Fruit fly (Drosophila melanogaster) whole organism, prepupa: ENCODE measurements around the gene Acph-1.

Source experiments
- Blimp-1 ChIP-seq: fragments of 200-800 bp; sonication (Bioruptor generic); optimal IDR thresholded peaks from 3 replicates; lab custom pipeline; 2017; ENCODE audit warnings: missing biosample characterization, missing genetic modification characterization, mild to moderate bottlenecking, moderate library complexity, missing genetic modification reagents
- CG10631 ChIP-seq: fragments of 200-800 bp; sonication (Bioruptor generic); optimal IDR thresholded peaks from 2 replicates; lab custom pipeline; 2016; ENCODE audit warnings: missing biosample characterization, missing genetic modification characterization
- CG10669 ChIP-seq: fragments of 200-800 bp; sonication (Bioruptor generic); optimal IDR thresholded peaks from 3 replicates; lab custom pipeline; 2018; ENCODE audit warnings: missing biosample characterization, mild to moderate bottlenecking, missing genetic modification characterization, moderate library complexity
- CG11294 ChIP-seq: fragments of 200-800 bp; sonication (Bioruptor generic); IDR thresholded peaks from 2 replicates; pipeline ENCODE4 v1.3.6; 2022; ENCODE audit warnings: missing biosample characterization, missing genetic modification characterization
- CG11762 ChIP-seq: fragments of 200-800 bp; sonication (Bioruptor generic); optimal IDR thresholded peaks from 3 replicates; lab custom pipeline; 2016; ENCODE audit warnings: missing biosample characterization, missing genetic modification characterization; ENCODE audit not compliant: insufficient read depth
- CG11902 ChIP-seq: fragments of 200-800 bp; sonication (Bioruptor generic); optimal IDR thresholded peaks from 3 replicates; lab custom pipeline; 2016; ENCODE audit warnings: missing biosample characterization, missing genetic modification characterization
- CG15336 ChIP-seq: fragments of 200-800 bp; sonication (Bioruptor generic); IDR thresholded peaks from 2 replicates; pipeline ENCODE4 v1.3.6; 2022; ENCODE audit warnings: missing biosample characterization, missing genetic modification characterization
- CG1621 ChIP-seq: fragments of 200-800 bp; sonication (Bioruptor generic); optimal IDR thresholded peaks from 3 replicates; lab custom pipeline; 2018; ENCODE audit warnings: missing biosample characterization, mild to moderate bottlenecking, missing genetic modification characterization
- CG16779 ChIP-seq: fragments of 200-800 bp; sonication (Bioruptor generic); optimal IDR thresholded peaks from 3 replicates; lab custom pipeline; 2017; ENCODE audit warnings: missing biosample characterization, mild to moderate bottlenecking, missing genetic modification characterization
- CG3032 ChIP-seq: fragments of 200-800 bp; optimal IDR thresholded peaks from 2 replicates; lab custom pipeline; 2019; ENCODE audit warnings: missing biosample characterization, mild to moderate bottlenecking, missing genetic modification characterization, moderate library complexity
- CG31627 ChIP-seq: fragments of 200-800 bp; sonication (Bioruptor generic); optimal IDR thresholded peaks from 3 replicates; lab custom pipeline; 2016; ENCODE audit warnings: missing biosample characterization, missing genetic modification characterization
- CG32006 ChIP-seq: fragments of 200-800 bp; sonication (Bioruptor generic); optimal IDR thresholded peaks from 3 replicates; lab custom pipeline; 2017; ENCODE audit warnings: missing biosample characterization, mild to moderate bottlenecking, missing genetic modification characterization
- CG34406 ChIP-seq: fragments of 200-800 bp; sonication (Bioruptor generic); optimal IDR thresholded peaks from 3 replicates; lab custom pipeline; 2016; ENCODE audit warnings: missing biosample characterization, missing genetic modification characterization
- CG4318 ChIP-seq: fragments of 200-800 bp; sonication (Bioruptor generic); optimal IDR thresholded peaks from 3 replicates; lab custom pipeline; 2017; ENCODE audit warnings: missing biosample characterization, mild to moderate bottlenecking, missing genetic modification characterization
- CG6276 ChIP-seq: fragments of 200-800 bp; sonication (Bioruptor generic); optimal IDR thresholded peaks from 2 replicates; lab custom pipeline; 2017; ENCODE audit warnings: missing biosample characterization, mild to moderate bottlenecking, missing genetic modification characterization
- CG6792 ChIP-seq: fragments of 200-800 bp; sonication (Bioruptor generic); optimal IDR thresholded peaks from 3 replicates; lab custom pipeline; 2016; ENCODE audit warnings: missing biosample characterization, missing genetic modification characterization
- CG6808 ChIP-seq: fragments of 200-800 bp; sonication (Bioruptor generic); optimal IDR thresholded peaks from 3 replicates; lab custom pipeline; 2017; ENCODE audit warnings: missing biosample characterization, missing genetic modification characterization, mild to moderate bottlenecking, moderate library complexity, missing genetic modification reagents
- CG6854 ChIP-seq: fragments of 200-800 bp; sonication (Bioruptor generic); optimal IDR thresholded peaks from 2 replicates; lab custom pipeline; 2017; ENCODE audit warnings: missing biosample characterization, mild to moderate bottlenecking, missing genetic modification characterization
- CG8119 ChIP-seq: fragments of 200-800 bp; sonication (Bioruptor generic); IDR thresholded peaks from 3 replicates; pipeline ENCODE4 v1.3.6; 2022; ENCODE audit warnings: missing biosample characterization, missing genetic modification characterization
- CG8319 ChIP-seq: fragments of 200-800 bp; sonication (Bioruptor generic); optimal IDR thresholded peaks from 3 replicates; lab custom pipeline; 2016; ENCODE audit warnings: missing biosample characterization, missing genetic modification characterization
- CG9139 ChIP-seq: fragments of 200-800 bp; sonication (Bioruptor generic); optimal IDR thresholded peaks from 3 replicates; lab custom pipeline; 2017; ENCODE audit warnings: missing biosample characterization, mild to moderate bottlenecking, missing genetic modification characterization
- Eip75B ChIP-seq: fragments of 200-800 bp; sonication (Bioruptor generic); optimal IDR thresholded peaks from 3 replicates; lab custom pipeline; 2016; ENCODE audit warnings: missing biosample characterization, missing genetic modification characterization
- Eip78C ChIP-seq: fragments of 200-800 bp; sonication (Bioruptor generic); peaks from one replicate; lab custom pipeline; 2016; ENCODE audit warnings: missing biosample characterization, missing genetic modification characterization
- Ets96B ChIP-seq: fragments of 200-800 bp; optimal IDR thresholded peaks from 2 replicates; lab custom pipeline; 2019; ENCODE audit warnings: missing biosample characterization, mild to moderate bottlenecking, missing genetic modification characterization, moderate library complexity
- Hr39 ChIP-seq: fragments of 200-800 bp; sonication (Bioruptor generic); optimal IDR thresholded peaks from 2 replicates; lab custom pipeline; 2016; ENCODE audit warnings: missing biosample characterization, missing genetic modification characterization
- Hr4 ChIP-seq: fragments of 200-800 bp; sonication (Bioruptor generic); optimal IDR thresholded peaks from 3 replicates; lab custom pipeline; 2016; ENCODE audit warnings: missing biosample characterization, missing genetic modification characterization
- Lpt ChIP-seq: fragments of 200-800 bp; sonication (Bioruptor generic); optimal IDR thresholded peaks from 3 replicates; lab custom pipeline; 2016; ENCODE audit warnings: missing biosample characterization, missing genetic modification characterization
- Met ChIP-seq: fragments of 200-800 bp; sonication (Bioruptor generic); optimal IDR thresholded peaks from 3 replicates; lab custom pipeline; 2016; ENCODE audit warnings: missing biosample characterization, missing genetic modification characterization
- OdsH ChIP-seq: fragments of 200-800 bp; sonication (Bioruptor generic); optimal IDR thresholded peaks from 3 replicates; lab custom pipeline; 2016; ENCODE audit warnings: missing biosample characterization, missing genetic modification characterization
- Sox14 ChIP-seq: fragments of 200-800 bp; sonication (Bioruptor generic); optimal IDR thresholded peaks from 3 replicates; lab custom pipeline; 2016; ENCODE audit warnings: missing biosample characterization, missing genetic modification characterization
- achi ChIP-seq: fragments of 200-800 bp; sonication (Bioruptor generic); optimal IDR thresholded peaks from 3 replicates; lab custom pipeline; 2016; ENCODE audit warnings: missing biosample characterization, missing genetic modification characterization
- acj6 ChIP-seq: fragments of 200-800 bp; sonication (Bioruptor generic); optimal IDR thresholded peaks from 3 replicates; lab custom pipeline; 2016; ENCODE audit warnings: missing biosample characterization, missing genetic modification characterization
- cyc ChIP-seq: fragments of 200-800 bp; sonication (Bioruptor generic); optimal IDR thresholded peaks from 3 replicates; lab custom pipeline; 2016; ENCODE audit warnings: missing biosample characterization, missing genetic modification characterization
- dsx ChIP-seq: fragments of 200-800 bp; optimal IDR thresholded peaks from 3 replicates; lab custom pipeline; 2019; ENCODE audit warnings: missing biosample characterization, mild to moderate bottlenecking, missing genetic modification characterization, moderate library complexity; ENCODE audit not compliant: poor library complexity, severe bottlenecking
- eg ChIP-seq: fragments of 200-800 bp; sonication (Bioruptor generic); IDR thresholded peaks from 3 replicates; pipeline ENCODE4 v1.3.6; 2022; ENCODE audit warnings: missing biosample characterization, missing genetic modification characterization
- esn ChIP-seq: fragments of 200-800 bp; sonication (Bioruptor generic); optimal IDR thresholded peaks from 2 replicates; lab custom pipeline; 2016; ENCODE audit warnings: missing biosample characterization, mild to moderate bottlenecking, missing genetic modification characterization, moderate library complexity
- fd59A ChIP-seq: fragments of 200-800 bp; sonication (Bioruptor generic); optimal IDR thresholded peaks from 2 replicates; lab custom pipeline; 2017; ENCODE audit warnings: missing biosample characterization, mild to moderate bottlenecking, missing genetic modification characterization, missing genetic modification reagents
- lz ChIP-seq: fragments of 200-800 bp; sonication (Bioruptor generic); optimal IDR thresholded peaks from 3 replicates; lab custom pipeline; 2016; ENCODE audit warnings: missing biosample characterization, missing genetic modification characterization
- net ChIP-seq: fragments of 200-800 bp; sonication (Bioruptor generic); optimal IDR thresholded peaks from 3 replicates; lab custom pipeline; 2016; ENCODE audit warnings: missing biosample characterization, missing genetic modification characterization
- salr ChIP-seq, 2 experiments: fragments of 200-800 bp; sonication (Bioruptor generic); optimal IDR thresholded peaks; 3 replicates each; lab custom pipeline; 2016 to 2018; ENCODE audit warnings: missing biosample characterization in 2 of 2, missing genetic modification characterization in 2 of 2, mild to moderate bottlenecking in 1 of 2
- svp ChIP-seq: fragments of 200-800 bp; sonication (Bioruptor generic); peaks from one replicate; lab custom pipeline; 2016; ENCODE audit warnings: missing biosample characterization, missing genetic modification characterization
- topi ChIP-seq: fragments of 200-800 bp; sonication (Bioruptor generic); optimal IDR thresholded peaks from 3 replicates; lab custom pipeline; 2016; ENCODE audit warnings: missing biosample characterization, missing genetic modification characterization

The Acph-1 gene

DNA sequence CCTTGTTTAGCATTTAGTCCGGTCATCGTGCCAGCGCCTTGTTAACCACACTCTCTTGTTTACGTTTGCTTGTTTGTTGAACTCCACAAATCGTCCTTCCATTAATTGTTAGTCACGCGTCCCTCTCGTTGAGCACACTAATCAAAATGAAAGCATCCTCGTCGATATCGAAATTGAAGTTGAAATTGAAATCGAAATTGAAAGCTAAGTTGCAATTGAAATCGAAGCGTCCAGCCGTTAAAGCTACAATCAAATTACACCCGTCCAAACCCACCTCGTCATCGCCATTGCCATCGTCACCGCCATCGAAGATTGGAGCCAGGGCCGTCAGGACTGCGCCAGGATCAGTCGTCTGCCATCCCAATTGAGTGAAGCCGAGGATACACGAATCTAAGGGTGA lies 30.2 kb upstream of the Acph-1 start:
- TF ChIP-seq CG6792 (GFP tag; lab: Kevin White, UChicago) (no peak), acj6 (no peak), salr (GFP tag; optimal IDR thresholded peaks at IDR 0.05; lab: Kevin White, UChicago) (no peak), Hr4 (GFP tag; lab: Kevin White, UChicago) (no peak), net (no peak), CG11762 (GFP tag; lab: Kevin White, UChicago) (no peak), cyc (GFP tag; lab: Kevin White, UChicago) (no peak), fd59A (GFP tag; lab: Kevin White, UChicago) (no peak), CG8319 (GFP tag; lab: Kevin White, UChicago) (no peak), svp (GFP tag; lab: Kevin White, UChicago) (no peak), CG6854 (GFP tag; lab: Kevin White, UChicago) (no peak)

- TF ChIP-seq CG16779 (tag; lab: Kevin White, UChicago) (no peak), lz (GFP tag; lab: Kevin White, UChicago) (no peak), Hr39 (GFP tag; lab: Kevin White, UChicago) (peak; percentile 9), svp (GFP tag; lab: Kevin White, UChicago) (peak; percentile 96), CG11902 (no peak), cyc (GFP tag; lab: Kevin White, UChicago) (peak; percentile 1), CG34406 (GFP tag; lab: Kevin White, UChicago) (no peak), CG6276 (no peak), CG8319 (GFP tag; lab: Kevin White, UChicago) (peak; percentile 100), Lpt (GFP tag; lab: Kevin White, UChicago) (no peak), CG31627 (peak; percentile 6), CG3032 (no peak), dsx (GFP tag; lab: Kevin White, UChicago) (no peak), CG11294 (GFP tag; lab: Robert Waterston, UW) (no peak), Met (GFP tag; lab: Kevin White, UChicago) (no peak)
These were observed 29.3 kb upstream of the Acph-1 start, which contains the start of the genes RpS28a and Axn for dm6 chr3R:30022452-30023028. RpS28a (minus strand) TSS chr3R:30022648. Axn (plus strand) TSS chr3R:30022842.

dm6 chr3R:30021559-30022451 lies 28.6 kb upstream of the Acph-1 start, which contains the start of gene Mgat2:
Mgat2 (minus strand) TSS chr3R:30022221.
- peak; percentile 10 for TF ChIP-seq topi (GFP tag; lab: Kevin White, UChicago)
- TF ChIP-seq CG1621 (tag; lab: Kevin White, UChicago) = peak; percentile 42
- peak; percentile 74 for TF ChIP-seq CG15336 (GFP tag; lab: Robert Waterston, UW)
- TF ChIP-seq esn (GFP tag; lab: Kevin White, UChicago) = peak; percentile 54
- no peak for TF ChIP-seq CG11762 (GFP tag; lab: Kevin White, UChicago)
- TF ChIP-seq CG6792 (GFP tag; lab: Kevin White, UChicago) = no peak
- no peak for TF ChIP-seq cyc (GFP tag; lab: Kevin White, UChicago)
- no peak for TF ChIP-seq dsx (GFP tag; lab: Kevin White, UChicago)
- TF ChIP-seq fd59A (GFP tag; lab: Kevin White, UChicago) = no peak
- TF ChIP-seq Blimp-1 (GFP tag; lab: Kevin White, UChicago) = peak; percentile 99
- no peak for TF ChIP-seq achi (GFP tag; lab: Kevin White, UChicago)
- no peak for TF ChIP-seq CG10631 (GFP tag; lab: Kevin White, UChicago)
- TF ChIP-seq Lpt (GFP tag; lab: Kevin White, UChicago) = peak; percentile 68
- peak; percentile 35 for TF ChIP-seq CG10669 (GFP tag; lab: Kevin White, UChicago)
- TF ChIP-seq CG6854 (GFP tag; lab: Kevin White, UChicago) = peak; percentile 92
- no peak for TF ChIP-seq CG6276
- peak; percentile 4 for TF ChIP-seq CG34406 (GFP tag; lab: Kevin White, UChicago)
- no peak for TF ChIP-seq Hr39 (GFP tag; lab: Kevin White, UChicago)
- peak; percentile 80 for TF ChIP-seq Eip78C (GFP tag; lab: Kevin White, UChicago)
- TF ChIP-seq eg = peak; percentile 62; the same call in 2 of the 3 replicates
- peak; percentile 50 for TF ChIP-seq CG16779 (tag; lab: Kevin White, UChicago)
- TF ChIP-seq CG9139 (GFP tag; lab: Kevin White, UChicago) = no peak
- no peak for TF ChIP-seq CG6808 (GFP tag; lab: Kevin White, UChicago)
- TF ChIP-seq CG8119 (GFP tag; lab: Robert Waterston, UW) = peak; percentile 63; the same call in 2 of the 3 replicates
- no peak for TF ChIP-seq OdsH (GFP tag; lab: Kevin White, UChicago)
- TF ChIP-seq CG32006 (GFP tag; lab: Kevin White, UChicago) = no peak
- TF ChIP-seq Ets96B = no peak
- TF ChIP-seq CG8319 (GFP tag; lab: Kevin White, UChicago) = no peak
- TF ChIP-seq lz (GFP tag; lab: Kevin White, UChicago) = no peak
- no peak for TF ChIP-seq Sox14 (GFP tag; lab: Kevin White, UChicago)
- TF ChIP-seq CG4318 (GFP tag; lab: Kevin White, UChicago) = no peak
- TF ChIP-seq Eip75B (GFP tag; lab: Kevin White, UChicago) = no peak
- TF ChIP-seq net = no peak
